Worm (Caenorhabditis elegans): Measurements from ENCODE around the gene Y73F4A.1.

DNA sequence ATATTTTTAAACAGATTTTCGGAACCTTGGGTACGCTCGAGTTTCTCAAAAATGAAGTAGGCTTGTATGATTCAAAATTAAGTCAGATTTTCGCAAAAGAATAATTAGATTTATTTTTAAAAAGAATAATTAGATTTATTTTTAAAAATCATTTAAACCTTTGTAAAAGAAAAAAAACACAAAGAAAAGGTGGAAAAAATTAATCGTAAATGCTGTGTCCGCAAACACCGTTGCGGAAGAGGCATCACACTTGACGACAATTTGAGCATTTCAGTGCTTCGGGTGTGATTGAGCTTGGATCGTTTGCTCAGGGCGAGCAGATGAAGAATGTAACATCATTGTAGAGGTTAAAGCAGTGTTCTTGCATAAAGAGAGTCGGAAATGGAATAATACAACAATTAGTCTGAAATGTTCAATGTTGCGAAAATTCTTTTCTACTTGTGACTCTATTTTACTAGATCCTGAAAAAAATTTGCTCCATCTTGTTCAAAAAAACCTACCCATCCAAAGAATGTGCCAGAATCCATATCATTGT is 23.8 kb downstream of the Y73F4A.1 start:
- no peak for TF ChIP-seq W03F9.2 (tag; optimal IDR thresholded peaks at IDR 0.05)
- no peak for TF ChIP-seq dao-5 (tag; optimal IDR thresholded peaks at IDR 0.05)
